Fruit fly (Drosophila melanogaster) whole organism, embryonic: ENCODE results near the gene CG32095.
A peak's percentile ranks its signal among the peaks of the same experiment; 100 is the strongest.

Experiments used
- Ada2b ChIP-seq: fragments of 200-800 bp; sonication (Bioruptor generic); IDR thresholded peaks from 2 replicates; pipeline ENCODE4 v1.3.6; 2022; ENCODE audit warnings: missing biosample characterization, missing genetic modification characterization
- Atf-2 ChIP-seq: fragments of 200-800 bp; sonication (Bioruptor generic); optimal IDR thresholded peaks from 2 replicates; lab custom pipeline; 2016; ENCODE audit warnings: missing biosample characterization, missing genetic modification characterization
- CG10543 ChIP-seq: fragments of 200-800 bp; sonication (Bioruptor generic); optimal IDR thresholded peaks from 3 replicates; lab custom pipeline; 2017; ENCODE audit warnings: missing biosample characterization, mild to moderate bottlenecking, missing genetic modification characterization, moderate library complexity
- CG10565 ChIP-seq: fragments of 200-800 bp; sonication (Bioruptor generic); optimal IDR thresholded peaks from 3 replicates; lab custom pipeline; 2016; ENCODE audit warnings: missing biosample characterization, mild to moderate bottlenecking, missing genetic modification characterization
- CG11247 ChIP-seq: fragments of 200-800 bp; sonication (Bioruptor generic); IDR thresholded peaks from 2 replicates; pipeline ENCODE4 v1.3.6; 2022; ENCODE audit warnings: missing biosample characterization, missing genetic modification characterization
- CG12744 ChIP-seq: fragments of 200-800 bp; sonication (Bioruptor generic); optimal IDR thresholded peaks from 2 replicates; lab custom pipeline; 2016; ENCODE audit warnings: missing biosample characterization, missing genetic modification characterization
- CG13894 ChIP-seq: fragments of 200-800 bp; sonication (Bioruptor generic); optimal IDR thresholded peaks from 3 replicates; lab custom pipeline; 2018; ENCODE audit warnings: missing biosample characterization, mild to moderate bottlenecking, missing genetic modification characterization, moderate library complexity
- CG14710 ChIP-seq: fragments of 200-800 bp; sonication (Bioruptor generic); optimal IDR thresholded peaks from 3 replicates; lab custom pipeline; 2019; ENCODE audit warnings: missing biosample characterization, mild to moderate bottlenecking, missing genetic modification characterization, moderate library complexity
- CG1529 ChIP-seq: fragments of 200-800 bp; sonication (Bioruptor generic); optimal IDR thresholded peaks from 3 replicates; lab custom pipeline; 2018; ENCODE audit warnings: missing biosample characterization, missing genetic modification characterization
- CG30403 ChIP-seq: fragments of 200-800 bp; sonication (Bioruptor generic); optimal IDR thresholded peaks from 3 replicates; lab custom pipeline; 2016; ENCODE audit warnings: missing biosample characterization, missing genetic modification characterization
- CG3281 ChIP-seq: fragments of 200-800 bp; sonication (Bioruptor generic); optimal IDR thresholded peaks from 3 replicates; lab custom pipeline; 2017; ENCODE audit warnings: missing biosample characterization, mild to moderate bottlenecking, missing genetic modification characterization
- CG3838 ChIP-seq: fragments of 200-800 bp; sonication (Bioruptor generic); optimal IDR thresholded peaks from 3 replicates; lab custom pipeline; 2016; ENCODE audit warnings: missing biosample characterization, missing genetic modification characterization
- CG4328 ChIP-seq: fragments of 200-800 bp; sonication (Bioruptor generic); optimal IDR thresholded peaks from 3 replicates; lab custom pipeline; 2017; ENCODE audit warnings: missing biosample characterization, missing genetic modification reagents, missing genetic modification characterization
- CG4617 ChIP-seq: fragments of 200-800 bp; sonication (Bioruptor generic); optimal IDR thresholded peaks from 3 replicates; lab custom pipeline; 2016; ENCODE audit warnings: missing biosample characterization, missing genetic modification characterization, borderline replicate concordance
- CG7556 ChIP-seq: fragments of 200-800 bp; sonication (Bioruptor generic); optimal IDR thresholded peaks from 2 replicates; lab custom pipeline; 2017; ENCODE audit warnings: missing biosample characterization, mild to moderate bottlenecking, missing genetic modification characterization
- CG9797 ChIP-seq: fragments of 200-800 bp; sonication (Bioruptor generic); optimal IDR thresholded peaks from 3 replicates; lab custom pipeline; 2018; ENCODE audit warnings: missing biosample characterization, mild to moderate bottlenecking, missing genetic modification characterization
- CkIIα-i1 ChIP-seq: fragments of 200-800 bp; sonication (Bioruptor generic); IDR thresholded peaks from 2 replicates; pipeline ENCODE4 v1.3.6; 2022; ENCODE audit warnings: missing biosample characterization, missing genetic modification characterization
- D19A ChIP-seq: fragments of 200-800 bp; optimal IDR thresholded peaks from 3 replicates; lab custom pipeline; 2019; ENCODE audit warnings: missing biosample characterization, mild to moderate bottlenecking, missing genetic modification characterization, moderate library complexity
- Dfd ChIP-seq, 2 experiments: fragments of >200 bp; optimal IDR thresholded peaks; 2 replicates each; lab custom pipeline; 2017; ENCODE audit warnings: missing biosample characterization in 2 of 2, missing genetic modification characterization in 2 of 2
- Fer3 ChIP-seq: fragments of 200-800 bp; sonication (Bioruptor generic); optimal IDR thresholded peaks from 2 replicates; lab custom pipeline; 2018; ENCODE audit warnings: missing biosample characterization, mild to moderate bottlenecking, missing genetic modification characterization, moderate library complexity
- GATAe ChIP-seq: fragments of 200-800 bp; sonication (Bioruptor generic); conservative IDR thresholded peaks from 2 replicates; pipeline ENCODE4 v1.3.6; 2022; ENCODE audit warnings: missing biosample characterization, missing genetic modification characterization
- H2.0 ChIP-seq: fragments of 200-800 bp; sonication (Bioruptor generic); IDR thresholded peaks from 2 replicates; pipeline ENCODE4 v1.3.6; 2022; ENCODE audit warnings: missing biosample characterization, missing genetic modification characterization
- Jarid2 ChIP-seq: fragments of 200-800 bp; sonication (Bioruptor generic); optimal IDR thresholded peaks from 3 replicates; lab custom pipeline; 2017; ENCODE audit warnings: mild to moderate bottlenecking, missing biosample characterization, missing genetic modification reagents, missing genetic modification characterization
- Mes4 ChIP-seq: fragments of 200-800 bp; sonication (Bioruptor generic); optimal IDR thresholded peaks from 2 replicates; lab custom pipeline; 2016; ENCODE audit warnings: missing biosample characterization, missing genetic modification characterization
- Sin3A ChIP-seq: fragments of >200 bp; optimal IDR thresholded peaks from 2 replicates; lab custom pipeline; 2018
- Spps ChIP-seq: fragments of 200-800 bp; sonication (Bioruptor generic); optimal IDR thresholded peaks from 2 replicates; lab custom pipeline; 2018; ENCODE audit warnings: missing biosample characterization, mild to moderate bottlenecking, missing genetic modification characterization
- Ssrp ChIP-seq: fragments of 200-800 bp; sonication (Bioruptor generic); optimal IDR thresholded peaks from 2 replicates; lab custom pipeline; 2018; ENCODE audit warnings: missing biosample characterization, mild to moderate bottlenecking, missing genetic modification characterization, moderate library complexity
- Stat92E ChIP-seq, 3 experiments: fragments of >200 bp in 2 of 3; fragments of 200-800 bp in 1 of 3; sonication (Bioruptor generic) in 1 of 3; optimal IDR thresholded peaks; 2 replicates each; lab custom pipeline; 2017 to 2019; ENCODE audit warnings: missing biosample characterization in 3 of 3, missing genetic modification characterization in 3 of 3, mild to moderate bottlenecking in 1 of 3, moderate library complexity in 1 of 3
- Tbp ChIP-seq: fragments of >200 bp; optimal IDR thresholded peaks from 2 replicates; lab custom pipeline; 2018; ENCODE audit warnings: missing biosample characterization, missing genetic modification characterization
- Xrp1 ChIP-seq: fragments of 200-800 bp; sonication (Bioruptor generic); IDR thresholded peaks from 2 replicates; pipeline ENCODE4 v1.3.6; 2022; ENCODE audit warnings: missing biosample characterization, missing genetic modification characterization
- cad ChIP-seq: fragments of >200 bp; optimal IDR thresholded peaks from 2 replicates; lab custom pipeline; 2017; ENCODE audit warnings: missing biosample characterization, missing genetic modification characterization
- disco-r ChIP-seq: fragments of 200-800 bp; sonication (Bioruptor generic); optimal IDR thresholded peaks from 2 replicates; lab custom pipeline; 2016; ENCODE audit warnings: missing biosample characterization, missing genetic modification characterization
- exex ChIP-seq: fragments of 200-800 bp; sonication (Bioruptor generic); optimal IDR thresholded peaks from 4 replicates; lab custom pipeline; 2018; ENCODE audit warnings: missing biosample characterization, mild to moderate bottlenecking, missing genetic modification characterization, moderate library complexity
- gcm2 ChIP-seq: fragments of 200-800 bp; sonication (Bioruptor generic); optimal IDR thresholded peaks from 2 replicates; lab custom pipeline; 2016; ENCODE audit warnings: missing biosample characterization, missing genetic modification characterization
- gem ChIP-seq: fragments of 200-800 bp; sonication (Bioruptor generic); optimal IDR thresholded peaks from 2 replicates; lab custom pipeline; 2019; ENCODE audit warnings: missing biosample characterization, mild to moderate bottlenecking, missing genetic modification characterization, moderate library complexity
- grn ChIP-seq: fragments of 200-800 bp; sonication (Bioruptor generic); optimal IDR thresholded peaks from 3 replicates; lab custom pipeline; 2017; ENCODE audit warnings: missing biosample characterization, missing genetic modification characterization
- hb ChIP-seq: fragments of 200-800 bp; sonication (Bioruptor generic); IDR thresholded peaks from 3 replicates; pipeline ENCODE4 v1.3.6; 2022; ENCODE audit warnings: missing biosample characterization, missing genetic modification characterization; ENCODE audit not compliant: partially characterized antibody
- lbe ChIP-seq: fragments of 200-800 bp; sonication (Bioruptor generic); optimal IDR thresholded peaks from 2 replicates; lab custom pipeline; 2016; ENCODE audit warnings: missing biosample characterization, mild to moderate bottlenecking, missing genetic modification characterization
- lov ChIP-seq, 2 experiments: fragments of 200-800 bp in 1 of 2; fragments of >200 bp in 1 of 2; sonication (Bioruptor generic) in 1 of 2; IDR thresholded peaks in 1 of 2; optimal IDR thresholded peaks in 1 of 2; 2 replicates in 1 of 2; 3 replicates in 1 of 2; pipeline versions ENCODE4 v1.3.6 to Lab custom; 2017 to 2022; ENCODE audit warnings: missing biosample characterization in 1 of 2, missing genetic modification characterization in 1 of 2
- pita ChIP-seq: fragments of 200-800 bp; sonication (Bioruptor generic); optimal IDR thresholded peaks from 2 replicates; lab custom pipeline; 2017; ENCODE audit warnings: missing biosample characterization, mild to moderate bottlenecking, missing genetic modification characterization
- prd ChIP-seq, 3 experiments: fragments of >200 bp in 2 of 3; fragments of 200-800 bp in 1 of 3; sonication (Bioruptor generic) in 1 of 3; optimal IDR thresholded peaks in 2 of 3; IDR thresholded peaks in 1 of 3; 2 replicates in 2 of 3; 3 replicates in 1 of 3; pipeline versions ENCODE4 v1.3.6 to Lab custom; 2017 to 2022; ENCODE audit warnings: missing biosample characterization in 1 of 3, missing genetic modification characterization in 1 of 3
- pzg ChIP-seq: fragments of 200-800 bp; sonication (Bioruptor generic); optimal IDR thresholded peaks from 3 replicates; lab custom pipeline; 2018; ENCODE audit warnings: missing biosample characterization, mild to moderate bottlenecking, missing genetic modification characterization, moderate library complexity
- repo ChIP-seq: fragments of 200-800 bp; sonication (Bioruptor generic); optimal IDR thresholded peaks from 2 replicates; lab custom pipeline; 2016; ENCODE audit warnings: missing biosample characterization, missing genetic modification characterization
- sd ChIP-seq: fragments of 200-800 bp; sonication (Bioruptor generic); optimal IDR thresholded peaks from 3 replicates; lab custom pipeline; 2018; ENCODE audit warnings: missing biosample characterization, mild to moderate bottlenecking, missing genetic modification characterization, moderate library complexity
- trh ChIP-seq: fragments of 200-800 bp; sonication (Bioruptor generic); optimal IDR thresholded peaks from 2 replicates; lab custom pipeline; 2016; ENCODE audit warnings: missing biosample characterization, missing genetic modification characterization
- tup ChIP-seq: fragments of 200-800 bp; sonication (Bioruptor generic); optimal IDR thresholded peaks from 2 replicates; lab custom pipeline; 2016; ENCODE audit warnings: missing biosample characterization, mild to moderate bottlenecking, missing genetic modification characterization, moderate library complexity

The CG32095 gene

dm6 chr3L:11789773-11790172 is 35.8 kb downstream of the CG32095 start, which contains the start of gene Pi3K68D (continued):
- no peak for TF ChIP-seq Jarid2
- no peak for TF ChIP-seq gem (tag; lab: Kevin White, UChicago)
- TF ChIP-seq sd (tag; lab: Kevin White, UChicago), result no peak
- no peak for TF ChIP-seq CG12744 (GFP tag; lab: Kevin White, UChicago)
- peak; percentile 96 for TF ChIP-seq pzg (GFP tag; lab: Kevin White, UChicago)
- no peak for TF ChIP-seq CkIIα-i1
- TF ChIP-seq CG13894 (tag; lab: Kevin White, UChicago), result no peak
- no peak for TF ChIP-seq grn (GFP tag; lab: Kevin White, UChicago)
- TF ChIP-seq cad, result no peak
- TF ChIP-seq exex (tag; lab: Kevin White, UChicago), result no peak
- no peak for TF ChIP-seq Fer3
- no peak for TF ChIP-seq CG10565
- no peak for TF ChIP-seq prd (optimal IDR thresholded peaks at IDR 0.05; lab: Kevin White, UChicago)
- no peak for TF ChIP-seq prd (GFP tag; IDR thresholded peaks at IDR 0.05; lab: Robert Waterston, UW)
- TF ChIP-seq CG30403 (GFP tag; lab: Kevin White, UChicago), result no peak
- TF ChIP-seq trh, result no peak
- TF ChIP-seq hb (GFP tag; lab: Robert Waterston, UW), result peak; percentile 90
- no peak for TF ChIP-seq CG10543 (GFP tag; lab: Kevin White, UChicago)
- TF ChIP-seq CG3838 (GFP tag; lab: Kevin White, UChicago), result peak; percentile 50
- no peak for TF ChIP-seq CG1529 (GFP tag; lab: Kevin White, UChicago)
- TF ChIP-seq H2.0 (GFP tag; lab: Robert Waterston, UW), result no peak
- TF ChIP-seq CG4617, result peak; percentile 92
- TF ChIP-seq Mes4 (GFP tag; lab: Kevin White, UChicago), result no peak
- TF ChIP-seq pita, result peak; percentile 81
- peak; percentile 12 for TF ChIP-seq Sin3A (lab: Kevin White, UChicago)
- TF ChIP-seq Atf-2, result no peak
- TF ChIP-seq lbe (GFP tag; lab: Kevin White, UChicago), result peak; percentile 39
- TF ChIP-seq CG14710 (tag; lab: Kevin White, UChicago), result peak; percentile 63
- no peak for TF ChIP-seq Xrp1 (GFP tag; lab: Robert Waterston, UW)
- no peak for TF ChIP-seq Dfd (GFP tag; optimal IDR thresholded peaks at IDR 0.05; lab: Kevin White, UChicago)
- no peak for TF ChIP-seq Ssrp
- no peak for TF ChIP-seq D19A (tag; lab: Kevin White, UChicago)
- TF ChIP-seq tup (GFP tag; lab: Kevin White, UChicago), result no peak
- TF ChIP-seq Stat92E (GFP tag; optimal IDR thresholded peaks at IDR 0.05; lab: Kevin White, UChicago), result no peak
- no peak for TF ChIP-seq Tbp (GFP tag; lab: Kevin White, UChicago)
- TF ChIP-seq Spps (tag; lab: Kevin White, UChicago), result no peak
- no peak for TF ChIP-seq Ada2b (GFP tag; lab: Robert Waterston, UW)
- no peak for TF ChIP-seq disco-r
- TF ChIP-seq CG9797 (GFP tag; lab: Kevin White, UChicago), result peak; percentile 60
- TF ChIP-seq CG11247 (GFP tag; lab: Robert Waterston, UW), result 0 out of 2 replicates have a peak, but pooled peaks have one; percentile 6
- no peak for TF ChIP-seq CG7556 (GFP tag; lab: Kevin White, UChicago)
- no peak for TF ChIP-seq GATAe
- TF ChIP-seq gcm2 (GFP tag; lab: Kevin White, UChicago), result no peak
- TF ChIP-seq lov (optimal IDR thresholded peaks at IDR 0.05; lab: Kevin White, UChicago), result no peak
- no peak for TF ChIP-seq lov (GFP tag; IDR thresholded peaks at IDR 0.05; lab: Robert Waterston, UW)
- no peak for TF ChIP-seq repo
- no peak for TF ChIP-seq CG4328
- TF ChIP-seq CG3281, result no peak
- TF ChIP-seq, all 482 proteins: peak for 116
